Worm (Caenorhabditis elegans) whole organism, L3 larva: ENCODE results near the gene Y54H5A.2.

Experiments used
- elt-3 ChIP-seq, 3 experiments: fragments of 150-350 bp in 1 of 3; sonication (generic microtip) in 2 of 3; optimal IDR thresholded peaks; 2 replicates in 2 of 3; 4 replicates in 1 of 3; lab custom pipeline; 2014 to 2017; ENCODE audit warnings: missing biosample characterization in 3 of 3, missing genetic modification characterization in 3 of 3
- lin-15B ChIP-seq: fragments of 150-350 bp; optimal IDR thresholded peaks from 2 replicates; lab custom pipeline; 2014; ENCODE audit warnings: missing biosample characterization, missing genetic modification characterization
- nhr-11 ChIP-seq: fragments of 150-350 bp; optimal IDR thresholded peaks from 2 replicates; lab custom pipeline; 2014; ENCODE audit warnings: missing biosample characterization, missing genetic modification characterization
- nhr-237 ChIP-seq: fragments of 150-350 bp; optimal IDR thresholded peaks from 2 replicates; lab custom pipeline; 2014; ENCODE audit warnings: missing biosample characterization, missing genetic modification characterization
- nhr-25 ChIP-seq: sonication (generic microtip); optimal IDR thresholded peaks from 2 replicates; lab custom pipeline; 2017; ENCODE audit warnings: missing biosample characterization, missing genetic modification characterization
- skn-1 ChIP-seq: fragments of 150-350 bp; optimal IDR thresholded peaks from 2 replicates; lab custom pipeline; 2014; ENCODE audit warnings: missing biosample characterization, missing genetic modification characterization
- unc-62 ChIP-seq: fragments of 150-350 bp; sonication (generic microtip); optimal IDR thresholded peaks from 4 replicates; lab custom pipeline; 2014; ENCODE audit warnings: missing biosample characterization, missing genetic modification reagents, missing genetic modification characterization

DNA sequence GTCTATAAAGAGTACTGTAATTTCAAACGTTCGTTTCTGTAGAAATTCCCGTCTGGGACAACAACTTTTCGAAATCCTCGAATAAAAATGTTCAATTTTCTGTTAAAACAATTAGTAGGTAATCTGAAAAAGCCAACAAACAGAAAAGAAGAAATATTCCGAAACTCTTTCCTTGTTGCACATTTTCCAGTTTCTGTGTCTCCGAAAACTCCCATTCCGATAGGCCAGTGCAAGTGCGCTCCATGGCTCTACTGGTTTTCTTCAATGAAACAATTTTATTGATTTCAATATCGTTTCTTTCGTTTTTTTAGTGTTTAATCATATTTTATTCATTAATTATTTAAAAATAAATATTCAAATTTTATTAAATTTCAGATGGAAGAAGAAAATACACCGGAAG lies 46.8 kb downstream of the Y54H5A.2 start, which contains the start of gene F54D8.6:
- TF ChIP-seq skn-1 (tag; lab: Kevin White, UChicago) (no peak), unc-62 (GFP tag; lab: Kevin White, UChicago) (no peak), nhr-11 (tag; lab: Kevin White, UChicago) (no peak), nhr-25 (tag; lab: Kevin White, UChicago) (peak; percentile 18), elt-3 (tag; optimal IDR thresholded peaks at IDR 0.05; lab: Kevin White, UChicago) (no peak), lin-15B (tag; lab: Kevin White, UChicago) (peak; percentile 79), nhr-237 (tag; lab: Kevin White, UChicago) (no peak)
